Worm (Caenorhabditis elegans) whole organism, L2 larva: Measurements from ENCODE around the gene hlh-29.
"Not testable (repeated sequence)": the region's sequence is repeated elsewhere in the genome, so short reads cannot be mapped to it uniquely, and the experiment has no call there.

Experiments used
- ama-1 ChIP-seq: fragments of 150-350 bp; optimal IDR thresholded peaks from 2 replicates; lab custom pipeline; 2018; ENCODE audit warnings: inconsistent platforms
- dmd-4 ChIP-seq: sonication (generic microtip); optimal IDR thresholded peaks from 2 replicates; lab custom pipeline; 2017; ENCODE audit warnings: missing biosample characterization, missing genetic modification characterization
- elt-1 ChIP-seq: fragments of 150-350 bp; optimal IDR thresholded peaks from 2 replicates; lab custom pipeline; 2014; ENCODE audit warnings: missing biosample characterization, missing genetic modification characterization
- lin-11 ChIP-seq: fragments of 150-350 bp; sonication (generic microtip); optimal IDR thresholded peaks from 2 replicates; lab custom pipeline; 2014; ENCODE audit warnings: missing biosample characterization, missing genetic modification characterization, inconsistent platforms, mixed read lengths
- lin-13 ChIP-seq: fragments of 150-350 bp; optimal IDR thresholded peaks from 2 replicates; lab custom pipeline; 2014; ENCODE audit warnings: missing biosample characterization, missing genetic modification reagents, missing genetic modification characterization
- nhr-12 ChIP-seq: fragments of 150-350 bp; optimal IDR thresholded peaks from 2 replicates; lab custom pipeline; 2014; ENCODE audit warnings: missing biosample characterization, missing genetic modification characterization
- nhr-21 ChIP-seq: fragments of 150-350 bp; optimal IDR thresholded peaks from 2 replicates; lab custom pipeline; 2014; ENCODE audit warnings: missing biosample characterization, missing genetic modification characterization
- nhr-25 ChIP-seq: fragments of 150-350 bp; sonication (generic microtip); optimal IDR thresholded peaks from 3 replicates; lab custom pipeline; 2014; ENCODE audit warnings: missing biosample characterization, missing genetic modification characterization
- nhr-77 ChIP-seq: fragments of 150-350 bp; optimal IDR thresholded peaks from 2 replicates; lab custom pipeline; 2014; ENCODE audit warnings: missing biosample characterization, missing genetic modification characterization
- snpc-4 ChIP-seq: fragments of 150-350 bp; optimal IDR thresholded peaks from 2 replicates; lab custom pipeline; 2014; ENCODE audit warnings: missing biosample characterization, missing genetic modification characterization
- unc-55 ChIP-seq: fragments of 150-350 bp; sonication (generic microtip); optimal IDR thresholded peaks from 3 replicates; lab custom pipeline; 2014; ENCODE audit warnings: missing biosample characterization, missing genetic modification reagents, missing genetic modification characterization
- unc-62 ChIP-seq: fragments of 150-350 bp; optimal IDR thresholded peaks from 2 replicates; lab custom pipeline; 2014; ENCODE audit warnings: missing biosample characterization, missing genetic modification reagents, missing genetic modification characterization

ce11 chrX:17550755-17551154 lies 2.3 kb upstream of the hlh-29 start, which contains the start of gene hlh-28:
- not testable (repeated sequence) for TF ChIP-seq unc-55 (GFP tag; lab: Kevin White, UChicago); elt-1 (tag; lab: Kevin White, UChicago); ama-1 (lab: Kevin White, UChicago); dmd-4 (tag; lab: Kevin White, UChicago); unc-62 (GFP tag; lab: Kevin White, UChicago); lin-11 (tag; lab: Kevin White, UChicago); lin-13 (GFP tag; lab: Kevin White, UChicago); nhr-25 (tag; lab: Kevin White, UChicago); nhr-21 (tag; lab: Kevin White, UChicago); nhr-77 (tag; lab: Kevin White, UChicago); snpc-4 (tag; lab: Kevin White, UChicago); nhr-12 (tag; lab: Kevin White, UChicago)
